Worm (Caenorhabditis elegans): ENCODE results near the gene ret-1.

DNA sequence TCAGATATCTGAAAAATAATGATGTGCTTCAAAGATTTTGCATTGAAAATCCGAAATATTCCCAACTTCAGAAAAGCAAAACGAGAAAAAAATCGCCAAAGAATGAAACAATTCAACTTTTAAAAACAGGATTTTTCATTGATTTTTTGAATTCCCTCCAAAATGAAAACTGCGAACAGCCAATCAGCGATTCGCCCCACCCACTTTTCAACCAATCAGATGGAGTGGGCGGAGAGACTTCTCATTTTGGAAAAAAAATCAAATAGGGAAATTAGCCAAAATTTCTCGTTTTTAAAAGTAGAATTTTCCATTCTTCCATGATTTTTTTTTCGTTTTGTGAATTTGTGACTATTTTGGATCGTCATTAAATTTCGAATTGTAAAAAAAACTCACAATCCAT lies 62.4 kb downstream of the ret-1 start:
- TF ChIP-seq F39B2.1 (GFP tag; IDR thresholded peaks at IDR 0.05) (no peak), ama-1 (optimal IDR thresholded peaks at IDR 0.05) (no peak), ama-1 (GFP tag; optimal IDR thresholded peaks at IDR 0.05) (no peak), snpc-3.4 (tag; optimal IDR thresholded peaks at IDR 0.05) (no peak), nhr-90 (tag; optimal IDR thresholded peaks at IDR 0.05) (no peak), ccch-3 (GFP tag; optimal IDR thresholded peaks at IDR 0.05) (no peak), attf-5 (GFP tag; optimal IDR thresholded peaks at IDR 0.05) (no peak), tlf-1 (GFP tag; optimal IDR thresholded peaks at IDR 0.05) (no peak), F57C9.4 (tag; optimal IDR thresholded peaks at IDR 0.05) (no peak)

Data from whole organism, young adult.